Fruit fly (Drosophila melanogaster): ENCODE measurements around the gene CG43231.

DNA sequence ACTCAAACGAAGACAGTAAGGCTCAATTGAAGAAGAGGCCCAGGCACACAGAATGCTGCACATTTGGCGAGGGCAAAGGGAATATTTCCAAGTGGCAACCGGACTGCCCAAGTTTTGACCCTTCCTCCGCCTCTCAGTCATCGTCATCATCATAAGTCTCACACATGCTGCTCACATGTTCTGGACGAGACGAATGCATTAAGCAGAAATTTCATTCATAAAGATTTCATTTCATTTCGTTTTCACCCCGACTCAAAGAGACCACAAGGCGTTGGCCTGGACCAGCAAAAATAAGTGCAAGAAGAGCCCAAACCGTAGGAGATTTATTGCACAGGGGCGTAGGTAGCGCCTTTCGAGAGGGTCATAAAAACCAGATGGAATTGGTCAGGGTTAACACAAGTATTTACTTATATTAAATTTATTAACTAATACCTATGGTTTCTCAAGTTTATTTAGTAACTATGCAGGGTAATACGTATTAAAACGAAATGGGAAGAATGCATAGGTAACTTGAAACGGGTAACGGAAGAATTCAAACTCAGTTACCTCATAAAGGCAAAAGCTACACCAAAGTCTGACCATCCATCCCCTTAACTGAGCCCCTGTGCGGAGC lies 44.4 kb downstream of the CG43231 start:
- TF ChIP-seq CG8478 (optimal IDR thresholded peaks at IDR 0.05) (no peak), CTCF (optimal IDR thresholded peaks at IDR 0.05) (no peak)
